Fruit fly (Drosophila melanogaster) whole organism, embryonic: ENCODE data around the gene CG44158.

Source experiments
- Blimp-1 ChIP-seq: fragments of 200-800 bp; sonication (Bioruptor generic); optimal IDR thresholded peaks from 3 replicates; lab custom pipeline; 2018; ENCODE audit warnings: missing biosample characterization, missing genetic modification characterization, mild to moderate bottlenecking, moderate library complexity, missing genetic modification reagents
- CG10209 ChIP-seq: fragments of 200-800 bp; sonication (Bioruptor generic); optimal IDR thresholded peaks from 3 replicates; lab custom pipeline; 2017; ENCODE audit warnings: missing biosample characterization, mild to moderate bottlenecking, missing genetic modification characterization, missing genetic modification reagents
- CG1233 ChIP-seq: fragments of 200-800 bp; sonication (Bioruptor generic); optimal IDR thresholded peaks from 4 replicates; lab custom pipeline; 2018; ENCODE audit warnings: missing biosample characterization, mild to moderate bottlenecking, missing genetic modification characterization
- CG12769 ChIP-seq: fragments of 200-800 bp; sonication (Bioruptor generic); optimal IDR thresholded peaks from 2 replicates; lab custom pipeline; 2019; ENCODE audit warnings: missing biosample characterization, mild to moderate bottlenecking, missing genetic modification characterization, moderate library complexity
- CG13424 ChIP-seq: fragments of 200-800 bp; sonication (Bioruptor generic); optimal IDR thresholded peaks from 2 replicates; lab custom pipeline; 2019; ENCODE audit warnings: missing biosample characterization, mild to moderate bottlenecking, missing genetic modification characterization, moderate library complexity
- CG14710 ChIP-seq: fragments of 200-800 bp; sonication (Bioruptor generic); optimal IDR thresholded peaks from 3 replicates; lab custom pipeline; 2019; ENCODE audit warnings: missing biosample characterization, mild to moderate bottlenecking, missing genetic modification characterization, moderate library complexity
- CG15696 ChIP-seq: fragments of 200-800 bp; sonication (Bioruptor generic); optimal IDR thresholded peaks from 2 replicates; lab custom pipeline; 2019; ENCODE audit warnings: missing biosample characterization, mild to moderate bottlenecking, missing genetic modification characterization, moderate library complexity
- CG16863 ChIP-seq: fragments of 200-800 bp; sonication (Bioruptor generic); optimal IDR thresholded peaks from 3 replicates; lab custom pipeline; 2016; ENCODE audit warnings: missing biosample characterization, missing genetic modification characterization
- CG17612 ChIP-seq: fragments of 200-800 bp; sonication (Bioruptor generic); IDR thresholded peaks from 2 replicates; pipeline ENCODE4 v1.3.6; 2022; ENCODE audit warnings: missing biosample characterization, missing genetic modification characterization
- CG2116 ChIP-seq: fragments of 200-800 bp; sonication (Bioruptor generic); optimal IDR thresholded peaks from 3 replicates; lab custom pipeline; 2018; ENCODE audit warnings: missing biosample characterization, mild to moderate bottlenecking, missing genetic modification characterization
- CG4282 ChIP-seq: fragments of 200-800 bp; sonication (Bioruptor generic); optimal IDR thresholded peaks from 2 replicates; lab custom pipeline; 2016; ENCODE audit warnings: missing biosample characterization, missing genetic modification characterization
- CG4424 ChIP-seq: fragments of 200-800 bp; sonication (Bioruptor generic); optimal IDR thresholded peaks from 3 replicates; lab custom pipeline; 2016; ENCODE audit warnings: missing biosample characterization, missing genetic modification characterization
- CG6254 ChIP-seq: fragments of 200-800 bp; sonication (Bioruptor generic); optimal IDR thresholded peaks from 3 replicates; lab custom pipeline; 2017; ENCODE audit warnings: mild to moderate bottlenecking, missing biosample characterization, missing genetic modification reagents, missing genetic modification characterization
- CG6765 ChIP-seq: fragments of 200-800 bp; sonication (Bioruptor generic); optimal IDR thresholded peaks from 3 replicates; lab custom pipeline; 2017; ENCODE audit warnings: missing biosample characterization, mild to moderate bottlenecking, missing genetic modification characterization
- CG7372 ChIP-seq: fragments of 200-800 bp; sonication (Bioruptor generic); IDR thresholded peaks from 2 replicates; pipeline ENCODE4 v1.3.6; 2022; ENCODE audit warnings: missing biosample characterization, missing genetic modification characterization
- CG7839 ChIP-seq: fragments of 200-800 bp; sonication (Bioruptor generic); optimal IDR thresholded peaks from 3 replicates; lab custom pipeline; 2018; ENCODE audit warnings: missing biosample characterization, mild to moderate bottlenecking, missing genetic modification characterization, moderate library complexity
- CG8924 ChIP-seq: fragments of 200-800 bp; optimal IDR thresholded peaks from 3 replicates; lab custom pipeline; 2019; ENCODE audit warnings: missing biosample characterization, mild to moderate bottlenecking, missing genetic modification characterization, moderate library complexity
- CG8944 ChIP-seq: fragments of 200-800 bp; sonication (Bioruptor generic); optimal IDR thresholded peaks from 3 replicates; lab custom pipeline; 2016; ENCODE audit warnings: missing biosample characterization, missing genetic modification characterization
- CG9437 ChIP-seq: fragments of 200-800 bp; sonication (Bioruptor generic); optimal IDR thresholded peaks from 2 replicates; lab custom pipeline; 2018; ENCODE audit warnings: missing biosample characterization, mild to moderate bottlenecking, missing genetic modification characterization
- CG9817 ChIP-seq: fragments of 200-800 bp; sonication (Bioruptor generic); optimal IDR thresholded peaks from 2 replicates; lab custom pipeline; 2018; ENCODE audit warnings: missing biosample characterization, mild to moderate bottlenecking, missing genetic modification characterization, moderate library complexity
- CG9876 ChIP-seq: fragments of 200-800 bp; sonication (Bioruptor generic); optimal IDR thresholded peaks from 2 replicates; lab custom pipeline; 2016; ENCODE audit warnings: missing biosample characterization, missing genetic modification characterization
- D19A ChIP-seq: fragments of 200-800 bp; optimal IDR thresholded peaks from 3 replicates; lab custom pipeline; 2019; ENCODE audit warnings: missing biosample characterization, mild to moderate bottlenecking, missing genetic modification characterization, moderate library complexity
- Dad ChIP-seq: fragments of 200-800 bp; sonication (Bioruptor generic); optimal IDR thresholded peaks from 3 replicates; lab custom pipeline; 2016; ENCODE audit warnings: missing biosample characterization, missing genetic modification characterization
- Dip2 ChIP-seq: fragments of 200-800 bp; sonication (Bioruptor generic); IDR thresholded peaks from 2 replicates; pipeline ENCODE4 v1.3.6; 2022; ENCODE audit warnings: missing biosample characterization, missing genetic modification characterization
- Dll ChIP-seq: fragments of 200-800 bp; sonication (Bioruptor generic); IDR thresholded peaks from 4 replicates; pipeline ENCODE4 v1.3.6; 2022; ENCODE audit warnings: missing biosample characterization, missing genetic modification characterization; ENCODE audit not compliant: partially characterized antibody
- Fer1 ChIP-seq: fragments of 200-800 bp; sonication (Bioruptor generic); optimal IDR thresholded peaks from 2 replicates; lab custom pipeline; 2017; ENCODE audit warnings: missing biosample characterization, mild to moderate bottlenecking, missing genetic modification characterization
- Fer2 ChIP-seq: fragments of 200-800 bp; sonication (Bioruptor generic); optimal IDR thresholded peaks from 2 replicates; lab custom pipeline; 2018; ENCODE audit warnings: missing biosample characterization, mild to moderate bottlenecking, missing genetic modification characterization, moderate library complexity
- Lpt ChIP-seq: fragments of >200 bp; optimal IDR thresholded peaks from 2 replicates; lab custom pipeline; 2018; ENCODE audit warnings: missing biosample characterization, missing genetic modification characterization
- Max ChIP-seq: fragments of 200-800 bp; sonication (Bioruptor generic); optimal IDR thresholded peaks from 2 replicates; lab custom pipeline; 2016; ENCODE audit warnings: missing biosample characterization, mild to moderate bottlenecking, missing genetic modification characterization
- Pdp1 ChIP-seq, 2 experiments: fragments of 200-800 bp; sonication (Bioruptor generic); optimal IDR thresholded peaks; 3 replicates each; lab custom pipeline; 2016; ENCODE audit warnings: missing biosample characterization in 2 of 2, missing genetic modification characterization in 2 of 2, mild to moderate bottlenecking in 1 of 2, moderate library complexity in 1 of 2
- Side ChIP-seq: fragments of 200-800 bp; sonication (Bioruptor generic); optimal IDR thresholded peaks from 2 replicates; lab custom pipeline; 2016; ENCODE audit warnings: missing biosample characterization, missing genetic modification characterization
- al ChIP-seq: fragments of 200-800 bp; sonication (Bioruptor generic); IDR thresholded peaks from 2 replicates; pipeline ENCODE4 v1.3.6; 2022; ENCODE audit warnings: missing biosample characterization, missing genetic modification characterization
- bbx ChIP-seq: fragments of 200-800 bp; sonication (Bioruptor generic); IDR thresholded peaks from 2 replicates; pipeline ENCODE4 v1.3.6; 2022; ENCODE audit warnings: missing biosample characterization, missing genetic modification characterization; ENCODE audit not compliant: partially characterized antibody
- br ChIP-seq: fragments of >200 bp; optimal IDR thresholded peaks from 2 replicates; lab custom pipeline; 2017
- emc ChIP-seq: fragments of 200-800 bp; sonication (Bioruptor generic); optimal IDR thresholded peaks from 2 replicates; lab custom pipeline; 2016; ENCODE audit warnings: missing biosample characterization, missing genetic modification characterization
- fd102C ChIP-seq: fragments of 200-800 bp; sonication (Bioruptor generic); optimal IDR thresholded peaks from 2 replicates; lab custom pipeline; 2018; ENCODE audit warnings: missing biosample characterization, mild to moderate bottlenecking, missing genetic modification characterization, moderate library complexity
- fd96Cb ChIP-seq: fragments of 200-800 bp; sonication (Bioruptor generic); optimal IDR thresholded peaks from 2 replicates; lab custom pipeline; 2018; ENCODE audit warnings: missing biosample characterization, mild to moderate bottlenecking, missing genetic modification characterization, moderate library complexity
- lmd ChIP-seq: fragments of 200-800 bp; sonication (Bioruptor generic); IDR thresholded peaks from 2 replicates; pipeline ENCODE4 v1.3.6; 2022; ENCODE audit warnings: missing biosample characterization, missing genetic modification characterization
- oc ChIP-seq: fragments of 200-800 bp; sonication (Bioruptor generic); optimal IDR thresholded peaks from 2 replicates; lab custom pipeline; 2018; ENCODE audit warnings: missing biosample characterization, mild to moderate bottlenecking, missing genetic modification characterization, moderate library complexity
- pzg ChIP-seq: fragments of 200-800 bp; sonication (Bioruptor generic); optimal IDR thresholded peaks from 3 replicates; lab custom pipeline; 2018; ENCODE audit warnings: missing biosample characterization, mild to moderate bottlenecking, missing genetic modification characterization, moderate library complexity
- sc ChIP-seq, 3 experiments: fragments of >200 bp in 2 of 3; fragments of 200-800 bp in 1 of 3; sonication (Bioruptor generic) in 1 of 3; optimal IDR thresholded peaks; 2 replicates in 2 of 3; 3 replicates in 1 of 3; lab custom pipeline; 2017; ENCODE audit warnings: mild to moderate bottlenecking in 1 of 3, missing biosample characterization in 1 of 3, missing genetic modification characterization in 1 of 3, missing genetic modification reagents in 1 of 3
- sens-2 ChIP-seq: fragments of 200-800 bp; sonication (Bioruptor generic); IDR thresholded peaks from 2 replicates; pipeline ENCODE4 v1.3.6; 2022; ENCODE audit warnings: missing biosample characterization, missing genetic modification characterization
- sima ChIP-seq: fragments of 200-800 bp; sonication (Bioruptor generic); optimal IDR thresholded peaks from 2 replicates; lab custom pipeline; 2016; ENCODE audit warnings: missing biosample characterization, missing genetic modification characterization
- tgo ChIP-seq: fragments of 200-800 bp; sonication (Bioruptor generic); IDR thresholded peaks from 3 replicates; pipeline ENCODE4 v1.3.6; 2022; ENCODE audit warnings: missing biosample characterization, missing genetic modification characterization
- usp ChIP-seq: fragments of >200 bp; optimal IDR thresholded peaks from 2 replicates; lab custom pipeline; 2017; ENCODE audit warnings: missing biosample characterization, missing genetic modification characterization

Gene CG44158

DNA sequence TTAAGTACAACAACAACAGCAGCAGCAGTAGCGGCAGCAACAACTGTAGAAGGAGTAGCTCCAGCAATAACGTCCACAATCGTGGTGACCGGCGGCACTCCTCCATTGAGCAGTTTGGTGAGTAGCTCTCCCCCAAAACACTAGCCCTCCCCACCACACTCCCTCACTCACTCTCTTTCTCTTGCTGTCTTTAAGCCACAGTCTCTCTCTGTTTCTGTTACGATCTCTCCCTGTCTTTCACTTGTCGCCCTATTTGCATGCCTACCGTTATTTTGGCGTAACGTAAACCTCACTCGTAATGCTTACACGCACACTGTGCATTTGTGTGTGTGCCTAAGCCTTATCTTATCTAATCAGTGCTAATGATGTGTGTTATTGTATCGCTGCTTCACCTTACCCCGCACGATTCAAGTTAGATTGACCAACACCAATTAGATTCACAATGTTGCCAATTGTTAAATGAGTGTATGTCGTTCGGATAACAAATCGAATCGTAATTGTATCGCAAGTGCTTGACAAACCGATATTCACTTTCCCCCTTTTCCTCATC is 38.5 kb upstream of the CG44158 start (continued):
- TF ChIP-seq D19A (tag; lab: Kevin White, UChicago) (peak; percentile 45), al (GFP tag; lab: Robert Waterston, UW) (no peak), pzg (GFP tag; lab: Kevin White, UChicago) (peak; percentile 3), Dll (peak; percentile 33; the same call in 1 of the 4 replicates), CG16863 (no peak), CG7372 (no peak), CG12769 (tag; lab: Kevin White, UChicago) (peak; percentile 54), Pdp1 (GFP tag; optimal IDR thresholded peaks at IDR 0.05; lab: Kevin White, UChicago) (peak in 1 of 2 experiments; percentile 46)
- TF ChIP-seq, all 482 proteins: peak for 28

DNA sequence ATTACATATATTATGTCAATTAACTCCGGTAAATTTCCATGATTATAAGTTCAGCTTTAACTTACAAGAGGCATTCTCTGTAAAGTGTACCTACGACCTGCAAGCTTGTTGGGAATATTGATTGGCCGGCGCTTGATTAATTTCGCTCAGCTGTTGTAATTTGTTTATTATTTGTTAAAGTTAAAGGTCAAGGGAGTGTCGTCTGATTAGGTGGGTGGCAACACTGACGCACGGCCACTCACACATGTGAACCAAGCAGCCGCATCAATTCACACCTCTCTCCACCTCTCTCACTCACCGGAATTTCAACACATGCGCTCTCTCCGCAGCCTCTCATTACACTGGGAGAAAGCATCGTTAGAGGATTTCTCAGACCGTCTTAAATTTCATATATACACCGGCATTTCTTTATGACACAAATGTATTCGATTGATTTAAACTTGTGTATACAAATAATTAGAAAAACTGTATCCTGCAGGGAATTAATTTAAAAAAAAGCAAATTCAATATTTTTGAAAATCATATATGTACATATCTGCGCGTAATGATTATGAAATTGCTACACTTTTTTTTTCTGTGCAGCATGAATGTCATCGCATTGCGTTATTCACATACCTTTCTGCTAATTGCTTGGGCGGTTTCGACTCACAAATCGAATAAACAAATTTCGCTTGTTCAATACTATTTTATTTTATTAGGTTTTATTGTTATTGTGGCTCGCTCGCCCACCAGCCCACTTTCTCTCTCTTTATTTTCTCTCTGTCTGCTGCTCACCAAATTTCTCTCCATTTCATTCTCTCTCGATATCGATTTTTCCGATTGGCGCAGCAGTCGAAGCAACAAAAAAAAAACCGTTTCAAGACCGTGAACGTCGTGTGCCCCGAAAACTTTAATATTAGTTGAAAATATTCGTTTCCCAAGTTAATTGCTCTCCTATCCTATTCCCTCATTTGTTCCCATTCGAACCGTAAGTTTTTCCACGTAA is 36.3 kb upstream of the CG44158 start:
- TF ChIP-seq oc (tag; lab: Kevin White, UChicago) (peak; percentile 96), CG8924 (tag; lab: Kevin White, UChicago) (peak; percentile 97), Lpt (GFP tag; lab: Kevin White, UChicago) (no peak), Side (GFP tag; lab: Kevin White, UChicago) (peak; percentile 91), CG15696 (tag; lab: Kevin White, UChicago) (peak; percentile 91), Max (GFP tag; lab: Kevin White, UChicago) (peak; percentile 93), bbx (no peak), CG14710 (tag; lab: Kevin White, UChicago) (peak; percentile 93), tgo (peak; percentile 91), CG4424 (GFP tag; lab: Kevin White, UChicago) (peak; percentile 94), fd96Cb (tag; lab: Kevin White, UChicago) (peak; percentile 95), CG7372 (peak; percentile 88), CG1233 (GFP tag; lab: Kevin White, UChicago) (peak; percentile 93), fd102C (peak; percentile 45), CG4282 (GFP tag; lab: Kevin White, UChicago) (peak; percentile 50), Blimp-1 (GFP tag; lab: Kevin White, UChicago) (peak; percentile 91), br (no peak), CG8944 (GFP tag; lab: Kevin White, UChicago) (peak; percentile 87), Fer2 (peak; percentile 85), CG6254 (GFP tag; lab: Kevin White, UChicago) (peak; percentile 91), CG17612 (GFP tag; lab: Robert Waterston, UW) (peak; percentile 71), CG13424 (tag; lab: Kevin White, UChicago) (peak; percentile 98), lmd (GFP tag; lab: Robert Waterston, UW) (peak; percentile 94), sens-2 (GFP tag; lab: Robert Waterston, UW) (peak; percentile 60; the same call in 1 of the 2 replicates), CG7839 (tag; lab: Kevin White, UChicago) (peak; percentile 95), D19A (tag; lab: Kevin White, UChicago) (peak; percentile 92), Dad (GFP tag; lab: Kevin White, UChicago) (peak; percentile 69), CG10209 (GFP tag; lab: Kevin White, UChicago) (peak; percentile 93), Fer1 (GFP tag; lab: Kevin White, UChicago) (peak; percentile 95), CG6765 (GFP tag; lab: Kevin White, UChicago) (peak; percentile 87), sc (optimal IDR thresholded peaks at IDR 0.05; lab: Kevin White, UChicago) (no peak), sc (GFP tag; optimal IDR thresholded peaks at IDR 0.05; lab: Kevin White, UChicago) (peak; percentile 89), CG9817 (peak; percentile 89), Dip2 (GFP tag; lab: Robert Waterston, UW) (peak; percentile 40; the same call in 1 of the 2 replicates), CG2116 (peak; percentile 75), CG9437 (GFP tag; lab: Kevin White, UChicago) (peak; percentile 92), usp (GFP tag; lab: Kevin White, UChicago) (no peak), CG9876 (GFP tag; lab: Kevin White, UChicago) (peak; percentile 86), emc (GFP tag; lab: Kevin White, UChicago) (peak; percentile 61), sima (peak; percentile 58)
